Worm (Caenorhabditis elegans) whole organism, L1 larva: Measurements from ENCODE around the gene vang-1.

Source experiments
- C16A3.4 ChIP-seq: fragments of 150-350 bp; optimal IDR thresholded peaks from 2 replicates; lab custom pipeline; 2014; ENCODE audit warnings: missing biosample characterization, missing genetic modification characterization
- F16B12.6 ChIP-seq: fragments of 150-350 bp; optimal IDR thresholded peaks from 2 replicates; lab custom pipeline; 2014; ENCODE audit warnings: missing biosample characterization, missing genetic modification characterization
- Y116A8C.19 ChIP-seq: sonication (generic microtip); optimal IDR thresholded peaks from 2 replicates; lab custom pipeline; 2016; ENCODE audit warnings: missing compliant biosample characterization, missing genetic modification characterization, borderline replicate concordance
- ama-1 ChIP-seq: fragments of 150-350 bp; optimal IDR thresholded peaks from 2 replicates; lab custom pipeline; 2014
- ceh-63 ChIP-seq: fragments of 200-800 bp; sonication (Bioruptor generic); optimal IDR thresholded peaks from 2 replicates; lab custom pipeline; 2018; ENCODE audit warnings: mild to moderate bottlenecking, missing genetic modification characterization, missing compliant biosample characterization
- ceh-8 ChIP-seq: fragments of 200-800 bp; sonication (Bioruptor generic); optimal IDR thresholded peaks from 2 replicates; lab custom pipeline; 2018; ENCODE audit warnings: mild to moderate bottlenecking, missing genetic modification characterization, moderate library complexity, missing compliant biosample characterization
- ceh-82 ChIP-seq, 3 experiments: fragments of 150-350 bp in 1 of 3; sonication (generic microtip) in 2 of 3; optimal IDR thresholded peaks; 2 replicates each; lab custom pipeline; 2014 to 2017; ENCODE audit warnings: missing biosample characterization in 3 of 3, missing genetic modification characterization in 3 of 3
- ces-1 ChIP-seq: fragments of 150-350 bp; optimal IDR thresholded peaks from 2 replicates; lab custom pipeline; 2014; ENCODE audit warnings: missing biosample characterization, missing genetic modification reagents, missing genetic modification characterization
- efl-3 ChIP-seq: fragments of 200-800 bp; sonication (Bioruptor generic); optimal IDR thresholded peaks from 2 replicates; lab custom pipeline; 2018; ENCODE audit warnings: mild to moderate bottlenecking, missing genetic modification characterization, missing compliant biosample characterization
- egl-27 ChIP-seq, 2 experiments: fragments of 150-350 bp in 1 of 2; sonication (generic microtip); optimal IDR thresholded peaks; 3 replicates each; lab custom pipeline; 2017 to 2018; ENCODE audit warnings: missing biosample characterization in 2 of 2, missing genetic modification characterization in 2 of 2, missing genetic modification reagents in 2 of 2
- elt-2 ChIP-seq: sonication (generic microtip); optimal IDR thresholded peaks from 2 replicates; lab custom pipeline; 2016; ENCODE audit warnings: missing genetic modification characterization, mild to moderate bottlenecking, inconsistent platforms, missing compliant biosample characterization, missing genetic modification reagents
- elt-3 ChIP-seq, 6 experiments: fragments of 150-350 bp in 1 of 6; sonication (generic microtip); optimal IDR thresholded peaks; 2 replicates each; lab custom pipeline; 2017 to 2018; ENCODE audit warnings: missing biosample characterization in 6 of 6, missing genetic modification characterization in 6 of 6, inconsistent platforms in 1 of 6
- ets-5 ChIP-seq: fragments of 200-800 bp; sonication (Bioruptor generic); IDR thresholded peaks from 2 replicates; pipeline ENCODE4 v1.3.6; 2022; ENCODE audit warnings: missing genetic modification characterization, missing compliant biosample characterization
- grh-1 ChIP-seq: fragments of 200-800 bp; sonication (Bioruptor generic); IDR thresholded peaks from 2 replicates; pipeline ENCODE4 v1.3.6; 2022; ENCODE audit warnings: missing genetic modification reagents, missing genetic modification characterization, missing compliant biosample characterization
- hlh-17 ChIP-seq: fragments of 200-800 bp; sonication (Bioruptor generic); optimal IDR thresholded peaks from 2 replicates; lab custom pipeline; 2018; ENCODE audit warnings: missing genetic modification characterization, mild to moderate bottlenecking, missing compliant biosample characterization, moderate library complexity, borderline replicate concordance
- hlh-4 ChIP-seq: sonication (generic microtip); optimal IDR thresholded peaks from 2 replicates; lab custom pipeline; 2016; ENCODE audit warnings: mild to moderate bottlenecking, missing genetic modification characterization, missing compliant biosample characterization
- jun-1 ChIP-seq: fragments of 150-350 bp; optimal IDR thresholded peaks from 2 replicates; lab custom pipeline; 2014; ENCODE audit warnings: missing biosample characterization, missing genetic modification reagents, missing genetic modification characterization
- lin-35 ChIP-seq, 2 experiments: fragments of 150-350 bp; optimal IDR thresholded peaks; 2 replicates each; lab custom pipeline; 2014; ENCODE audit warnings: missing biosample characterization in 2 of 2, missing genetic modification characterization in 2 of 2, missing genetic modification reagents in 2 of 2
- lin-39 ChIP-seq: fragments of 150-350 bp; optimal IDR thresholded peaks from 2 replicates; lab custom pipeline; 2014; ENCODE audit warnings: missing biosample characterization, missing genetic modification reagents, missing genetic modification characterization
- lir-3 ChIP-seq: sonication (generic microtip); optimal IDR thresholded peaks from 2 replicates; lab custom pipeline; 2016; ENCODE audit warnings: mild to moderate bottlenecking, missing genetic modification characterization, moderate library complexity, missing compliant biosample characterization; ENCODE audit not compliant: poor library complexity
- lsy-2 ChIP-seq, 2 experiments: fragments of 150-350 bp; optimal IDR thresholded peaks; 2 replicates each; lab custom pipeline; 2014; ENCODE audit warnings: missing biosample characterization in 2 of 2, missing genetic modification characterization in 2 of 2
- mab-9 ChIP-seq: fragments of 200-800 bp; sonication (Bioruptor generic); IDR thresholded peaks from 2 replicates; pipeline ENCODE4 v1.3.6; 2022; ENCODE audit warnings: missing genetic modification reagents, missing genetic modification characterization, missing compliant biosample characterization
- mdl-1 ChIP-seq, 2 experiments: fragments of 150-350 bp; optimal IDR thresholded peaks; 2 replicates each; lab custom pipeline; 2014 to 2017; ENCODE audit warnings: missing biosample characterization in 2 of 2, missing genetic modification characterization in 2 of 2, inconsistent platforms in 1 of 2
- mep-1 ChIP-seq: fragments of 150-350 bp; optimal IDR thresholded peaks from 2 replicates; lab custom pipeline; 2014; ENCODE audit warnings: missing biosample characterization, missing genetic modification characterization
- nhr-11 ChIP-seq: fragments of 150-350 bp; optimal IDR thresholded peaks from 2 replicates; lab custom pipeline; 2014; ENCODE audit warnings: missing biosample characterization, missing genetic modification characterization
- nhr-19 ChIP-seq: fragments of 200-800 bp; sonication (Bioruptor generic); conservative IDR thresholded peaks from 2 replicates; pipeline ENCODE4 v1.3.6; 2022; ENCODE audit warnings: missing genetic modification characterization, missing compliant biosample characterization
- nhr-28 ChIP-seq: fragments of 150-350 bp; optimal IDR thresholded peaks from 2 replicates; lab custom pipeline; 2014; ENCODE audit warnings: missing biosample characterization, missing genetic modification characterization
- nhr-47 ChIP-seq: sonication (generic microtip); optimal IDR thresholded peaks from 2 replicates; lab custom pipeline; 2016; ENCODE audit warnings: mild to moderate bottlenecking, missing genetic modification characterization, moderate library complexity, missing compliant biosample characterization
- nhr-71 ChIP-seq: sonication (generic microtip); optimal IDR thresholded peaks from 2 replicates; lab custom pipeline; 2016; ENCODE audit warnings: mild to moderate bottlenecking, missing genetic modification characterization, moderate library complexity, missing compliant biosample characterization
- nhr-84 ChIP-seq: sonication (generic microtip); optimal IDR thresholded peaks from 2 replicates; lab custom pipeline; 2017; ENCODE audit warnings: missing biosample characterization, missing genetic modification characterization
- nhr-85 ChIP-seq: sonication (generic microtip); peaks from one replicate; lab custom pipeline; 2016; ENCODE audit warnings: missing genetic modification characterization, inconsistent platforms, missing compliant biosample characterization
- pag-3 ChIP-seq: sonication (generic microtip); optimal IDR thresholded peaks from 2 replicates; lab custom pipeline; 2017; ENCODE audit warnings: missing genetic modification characterization, mild to moderate bottlenecking, missing compliant biosample characterization, antibody characterized with exemption, borderline replicate concordance; ENCODE audit not compliant: insufficient read depth
- skn-1 ChIP-seq: fragments of 150-350 bp; optimal IDR thresholded peaks from 2 replicates; lab custom pipeline; 2014; ENCODE audit warnings: missing biosample characterization, missing genetic modification characterization
- snu-23 ChIP-seq: sonication (generic microtip); optimal IDR thresholded peaks from 2 replicates; lab custom pipeline; 2016; ENCODE audit warnings: missing genetic modification characterization, missing compliant biosample characterization
- sox-4 ChIP-seq: sonication (generic microtip); optimal IDR thresholded peaks from 2 replicates; lab custom pipeline; 2016; ENCODE audit warnings: missing genetic modification characterization, missing compliant biosample characterization
- sptf-1 ChIP-seq: fragments of 150-350 bp; optimal IDR thresholded peaks from 2 replicates; lab custom pipeline; 2014; ENCODE audit warnings: missing biosample characterization, missing genetic modification characterization
- tbx-2 ChIP-seq: sonication (generic microtip); optimal IDR thresholded peaks from 2 replicates; lab custom pipeline; 2016; ENCODE audit warnings: missing genetic modification characterization, missing compliant biosample characterization
- tlp-1 ChIP-seq: fragments of 150-350 bp; optimal IDR thresholded peaks from 2 replicates; lab custom pipeline; 2014; ENCODE audit warnings: missing biosample characterization, missing genetic modification characterization
- unc-62 ChIP-seq: fragments of 150-350 bp; optimal IDR thresholded peaks from 2 replicates; lab custom pipeline; 2014; ENCODE audit warnings: missing biosample characterization, missing genetic modification reagents, missing genetic modification characterization
- unc-86 ChIP-seq: sonication (generic microtip); optimal IDR thresholded peaks from 2 replicates; lab custom pipeline; 2016; ENCODE audit warnings: missing genetic modification characterization, missing compliant biosample characterization
- vab-15 ChIP-seq: sonication (generic microtip); optimal IDR thresholded peaks from 2 replicates; lab custom pipeline; 2017; ENCODE audit warnings: missing genotype, mild to moderate bottlenecking, missing genetic modification characterization, missing compliant biosample characterization
- zag-1 ChIP-seq: fragments of 150-350 bp; optimal IDR thresholded peaks from 2 replicates; lab custom pipeline; 2014; ENCODE audit warnings: missing biosample characterization, missing genetic modification characterization
- ztf-11 ChIP-seq, 2 experiments: sonication (generic microtip); optimal IDR thresholded peaks; 2 replicates each; lab custom pipeline; 2016 to 2017; ENCODE audit warnings: missing genetic modification characterization in 2 of 2, missing biosample characterization in 1 of 2, missing compliant biosample characterization in 1 of 2
- ztf-4 ChIP-seq: fragments of 150-350 bp; optimal IDR thresholded peaks from 2 replicates; lab custom pipeline; 2014; ENCODE audit warnings: missing biosample characterization, missing genetic modification characterization

vang-1 gene

DNA sequence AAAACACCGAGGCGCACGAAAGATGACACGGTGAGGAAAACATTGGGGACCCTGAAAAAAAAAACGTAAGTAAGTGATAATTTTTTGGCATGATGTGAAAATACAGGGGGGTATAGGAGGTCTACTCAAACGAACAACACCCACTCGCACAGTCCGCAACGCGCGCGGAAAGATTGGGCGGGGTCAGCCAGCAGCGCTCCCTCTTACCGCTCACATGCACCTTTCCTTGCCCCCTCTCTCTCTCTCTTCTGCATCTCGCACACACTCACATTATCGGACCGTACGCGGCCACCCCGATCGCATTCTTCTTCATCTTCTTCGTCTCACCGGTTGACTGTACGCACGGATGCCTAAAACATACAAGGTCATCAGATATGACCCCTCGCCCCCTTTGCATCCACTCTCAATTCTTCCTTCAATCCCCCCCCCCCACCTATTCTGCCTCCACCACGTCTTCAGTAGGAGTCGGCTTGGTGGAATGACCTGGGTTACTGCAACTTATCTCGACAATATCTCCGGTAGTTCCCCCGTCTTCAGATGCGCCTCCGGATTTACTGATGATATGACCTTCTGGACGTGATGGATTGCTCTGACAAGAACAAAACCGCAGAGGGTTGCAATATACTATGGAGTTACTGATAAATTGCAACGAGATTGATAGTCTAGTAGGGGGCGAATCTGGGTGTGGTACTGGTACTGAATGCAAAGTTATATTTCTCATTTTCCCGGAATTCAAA is 6.0 kb upstream of the vang-1 start, which contains the start of gene F53B3.5 (continued):
- TF ChIP-seq tlp-1 = no peak
- 0 out of 2 replicates have a peak, but pooled peaks have one; percentile 46 for TF ChIP-seq grh-1 (GFP tag; lab: Robert Waterston, UW)
- TF ChIP-seq ceh-63 (GFP tag; lab: Kevin White, UChicago) = no peak
- TF ChIP-seq nhr-47 (tag; lab: Kevin White, UChicago) = peak; percentile 1
- no peak for TF ChIP-seq Y116A8C.19 (tag; lab: Kevin White, UChicago)
- peak; percentile 83 for TF ChIP-seq nhr-85
- no peak for TF ChIP-seq lir-3 (tag; lab: Kevin White, UChicago)
- no peak for TF ChIP-seq ces-1 (GFP tag; lab: Kevin White, UChicago)
- TF ChIP-seq F16B12.6 (tag; lab: Kevin White, UChicago) = no peak
- TF ChIP-seq efl-3 = no peak
- TF ChIP-seq ztf-11 (tag; optimal IDR thresholded peaks at IDR 0.05; lab: Kevin White, UChicago) = no peak
- no peak for TF ChIP-seq pag-3 (tag; lab: Kevin White, UChicago)
- no peak for TF ChIP-seq nhr-28
- 0 out of 2 replicates have a peak, but pooled peaks have one; percentile 30 for TF ChIP-seq mab-9
- TF ChIP-seq ceh-82 (tag; optimal IDR thresholded peaks at IDR 0.05; lab: Kevin White, UChicago) = no peak
- no peak for TF ChIP-seq tbx-2 (tag; lab: Kevin White, UChicago)

DNA sequence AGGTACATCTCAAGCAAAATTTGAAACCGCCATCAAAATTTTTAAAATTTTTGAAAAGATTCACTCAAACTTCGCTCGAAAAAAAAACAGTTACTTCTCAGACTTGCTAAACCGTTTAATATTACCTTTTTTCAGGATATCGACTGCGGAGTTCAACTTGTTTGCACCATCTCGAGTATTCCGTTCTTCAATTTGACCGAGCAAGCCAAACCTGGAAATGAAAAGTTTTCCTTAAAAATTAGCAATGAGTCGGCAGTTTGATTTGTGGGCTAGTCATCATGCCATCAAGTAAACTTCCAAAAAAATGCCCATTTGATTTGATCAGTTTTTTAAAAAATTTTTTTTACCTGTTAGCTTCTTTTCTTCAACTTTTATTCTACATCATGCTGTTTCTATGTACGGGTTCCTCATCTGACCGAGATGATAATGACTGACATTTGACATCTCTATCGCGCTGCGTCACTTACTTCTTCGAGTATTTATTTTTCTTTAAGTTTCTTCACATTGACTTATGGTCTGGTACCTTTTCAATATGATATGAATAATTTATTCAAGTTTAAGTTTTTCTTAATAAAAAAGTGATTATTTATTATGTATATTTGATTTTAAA is 4.5 kb downstream of the vang-1 start:
- TF ChIP-seq lsy-2 (tag; optimal IDR thresholded peaks at IDR 0.05; lab: Kevin White, UChicago) (peak in 1 of 2 experiments; percentile 1), nhr-11 (no peak), hlh-4 (no peak), ceh-82 (tag; optimal IDR thresholded peaks at IDR 0.05; lab: Kevin White, UChicago) (no peak), ama-1 (lab: Kevin White, UChicago) (peak; percentile 12), ceh-63 (GFP tag; lab: Kevin White, UChicago) (no peak), skn-1 (tag; lab: Kevin White, UChicago) (no peak), ztf-4 (tag; lab: Kevin White, UChicago) (peak; percentile 18), nhr-71 (tag; lab: Kevin White, UChicago) (peak; percentile 2), vab-15 (tag; lab: Kevin White, UChicago) (no peak), lin-35 (GFP tag; optimal IDR thresholded peaks at IDR 0.05; lab: Kevin White, UChicago) (no peak), mep-1 (peak; percentile 11), lin-39 (tag; lab: Kevin White, UChicago) (no peak), nhr-19 (0 out of 2 replicates have a peak, but pooled peaks have one; percentile 5), jun-1 (tag; lab: Kevin White, UChicago) (no peak), elt-3 (tag; optimal IDR thresholded peaks at IDR 0.05; lab: Kevin White, UChicago) (no peak), egl-27 (tag; optimal IDR thresholded peaks at IDR 0.05; lab: Kevin White, UChicago) (no peak)

DNA sequence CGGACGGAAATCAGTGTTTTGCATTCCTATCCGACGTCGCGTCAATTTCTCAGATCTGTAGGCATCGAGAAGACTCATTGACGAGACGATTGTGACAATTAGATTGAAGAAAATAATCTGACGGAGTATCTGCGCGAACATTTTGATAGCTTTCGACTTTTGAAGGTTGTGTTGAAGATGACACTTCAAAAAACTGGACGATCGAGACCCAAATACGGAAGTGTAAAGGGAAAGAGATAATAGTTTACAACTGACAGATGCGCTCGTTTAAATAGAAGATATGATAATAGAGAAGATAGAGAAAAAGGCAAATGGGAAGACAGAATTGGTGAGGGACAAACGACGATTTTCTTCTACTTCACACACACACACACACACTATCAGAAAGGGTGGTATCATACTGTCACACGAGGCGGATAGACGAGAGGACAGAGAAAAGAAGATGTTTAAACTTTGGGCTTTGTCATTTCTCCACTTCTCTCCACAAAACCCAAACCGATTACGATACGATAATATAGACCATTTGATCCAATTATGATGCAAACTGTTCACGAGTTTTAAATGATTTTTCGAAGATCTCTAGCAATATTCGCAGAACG is 5.6 kb downstream of the vang-1 start, which contains the start of gene B0410.3:
TSS of gene B0410.3 (minus strand) at position 351 of the 599 bp plus-strand sequence.
- TF ChIP-seq C16A3.4 (tag; lab: Kevin White, UChicago) = peak; percentile 46
- no peak for TF ChIP-seq ztf-11 (tag; optimal IDR thresholded peaks at IDR 0.05; lab: Kevin White, UChicago)
- TF ChIP-seq ceh-82 (tag; optimal IDR thresholded peaks at IDR 0.05; lab: Kevin White, UChicago) = no peak
- no peak for TF ChIP-seq ets-5 (GFP tag; lab: Robert Waterston, UW)
- no peak for TF ChIP-seq zag-1
- no peak for TF ChIP-seq sptf-1 (tag; lab: Kevin White, UChicago)
- TF ChIP-seq mep-1 = peak; percentile 47
- TF ChIP-seq snu-23 (GFP tag; lab: Kevin White, UChicago) = peak; percentile 78
- no peak for TF ChIP-seq nhr-11
- no peak for TF ChIP-seq lin-39 (tag; lab: Kevin White, UChicago)
- no peak for TF ChIP-seq lir-3 (tag; lab: Kevin White, UChicago)
- TF ChIP-seq ceh-8 = no peak
- TF ChIP-seq unc-86 = no peak
- no peak for TF ChIP-seq nhr-84
- peak in 1 of 2 experiments; percentile 79 for TF ChIP-seq mdl-1 (tag; optimal IDR thresholded peaks at IDR 0.05; lab: Kevin White, UChicago)
- TF ChIP-seq mab-9 = no peak
- TF ChIP-seq nhr-85 = peak; percentile 99
- peak; percentile 59 for TF ChIP-seq grh-1 (GFP tag; lab: Robert Waterston, UW)
- TF ChIP-seq elt-2 (tag; lab: Kevin White, UChicago) = no peak
- no peak for TF ChIP-seq unc-62
- peak; percentile 86 for TF ChIP-seq nhr-71 (tag; lab: Kevin White, UChicago)
- TF ChIP-seq hlh-17 (GFP tag; lab: Kevin White, UChicago) = no peak
- no peak for TF ChIP-seq sox-4 (tag; lab: Kevin White, UChicago)
- peak; percentile 5 for TF ChIP-seq jun-1 (tag; lab: Kevin White, UChicago)
